Worm (Caenorhabditis elegans) whole organism, young adult: ENCODE measurements around the gene srxa-10.
A peak's percentile ranks its signal among the peaks of the same experiment; 100 is the strongest.

Experiments
- B0336.3 ChIP-seq: fragments of 200-800 bp; sonication (Bioruptor generic); IDR thresholded peaks from 2 replicates; pipeline ENCODE4 v1.3.6; 2022; ENCODE audit warnings: missing genetic modification characterization, missing compliant biosample characterization
- C06A6.2 ChIP-seq: fragments of 200-800 bp; sonication (Bioruptor generic); conservative IDR thresholded peaks from 2 replicates; pipeline ENCODE4 v1.3.6; 2022; ENCODE audit warnings: missing genetic modification characterization, missing compliant biosample characterization
- C17E4.6 ChIP-seq: fragments of 200-800 bp; sonication (Bioruptor generic); IDR thresholded peaks from 2 replicates; pipeline ENCODE4 v1.3.6; 2022; ENCODE audit warnings: missing genetic modification reagents, missing genetic modification characterization, missing compliant biosample characterization
- F22D6.2 ChIP-seq: sonication (generic microtip); optimal IDR thresholded peaks from 2 replicates; lab custom pipeline; 2016; ENCODE audit warnings: mild to moderate bottlenecking, missing genetic modification characterization, missing compliant biosample characterization
- F49E8.2 ChIP-seq: sonication (generic microtip); optimal IDR thresholded peaks from 3 replicates; lab custom pipeline; 2017; ENCODE audit warnings: missing genetic modification characterization, mild to moderate bottlenecking, missing compliant biosample characterization, antibody characterized with exemption, moderate library complexity; ENCODE audit not compliant: insufficient read depth
- K11D2.4 ChIP-seq: fragments of 200-800 bp; sonication (Bioruptor generic); IDR thresholded peaks from 2 replicates; pipeline ENCODE4 v1.3.6; 2022; ENCODE audit warnings: missing genetic modification reagents, missing genetic modification characterization, missing compliant biosample characterization
- Y67H2A.10 ChIP-seq: fragments of 200-800 bp; sonication (Bioruptor generic); conservative IDR thresholded peaks from 2 replicates; pipeline ENCODE4 v1.3.6; 2022; ENCODE audit warnings: missing genetic modification reagents, missing genetic modification characterization, missing compliant biosample characterization
- Y79H2A.3 ChIP-seq: fragments of 200-800 bp; sonication (Bioruptor generic); conservative IDR thresholded peaks from 2 replicates; pipeline ENCODE4 v1.3.6; 2022; ENCODE audit warnings: missing genetic modification reagents, missing genetic modification characterization, missing compliant biosample characterization
- ZK185.1 ChIP-seq: sonication (generic microtip); optimal IDR thresholded peaks from 2 replicates; lab custom pipeline; 2016; ENCODE audit warnings: mild to moderate bottlenecking, missing genetic modification characterization, missing compliant biosample characterization; ENCODE audit not compliant: poor library complexity, severe bottlenecking
- akir-1 ChIP-seq: fragments of 200-800 bp; sonication (Bioruptor generic); optimal IDR thresholded peaks from 2 replicates; lab custom pipeline; 2018; ENCODE audit warnings: mild to moderate bottlenecking, missing genetic modification characterization, moderate library complexity, missing compliant biosample characterization
- aptf-3 ChIP-seq: fragments of 200-800 bp; sonication (Bioruptor generic); IDR thresholded peaks from 2 replicates; pipeline ENCODE4 v1.3.6; 2022; ENCODE audit warnings: missing genetic modification characterization, missing compliant biosample characterization
- atf-7 ChIP-seq: sonication (generic microtip); optimal IDR thresholded peaks from 2 replicates; lab custom pipeline; 2017; ENCODE audit warnings: mild to moderate bottlenecking, missing genetic modification characterization, missing compliant biosample characterization
- bed-1 ChIP-seq: fragments of 200-800 bp; sonication (Bioruptor generic); IDR thresholded peaks from 2 replicates; pipeline ENCODE4 v1.3.6; 2022; ENCODE audit warnings: missing genetic modification reagents, missing genetic modification characterization, missing compliant biosample characterization
- bed-2 ChIP-seq: fragments of 200-800 bp; sonication (Bioruptor generic); IDR thresholded peaks from 2 replicates; pipeline ENCODE4 v1.3.6; 2022; ENCODE audit warnings: missing genetic modification reagents, missing genetic modification characterization, missing compliant biosample characterization
- ccch-3 ChIP-seq: fragments of 200-800 bp; sonication (Bioruptor generic); optimal IDR thresholded peaks from 2 replicates; lab custom pipeline; 2018; ENCODE audit warnings: mild to moderate bottlenecking, missing genetic modification characterization, missing compliant biosample characterization
- ceh-27 ChIP-seq: fragments of 200-800 bp; sonication (Bioruptor generic); optimal IDR thresholded peaks from 2 replicates; lab custom pipeline; 2018; ENCODE audit warnings: mild to moderate bottlenecking, missing genetic modification characterization, moderate library complexity, missing compliant biosample characterization
- ceh-79 ChIP-seq: sonication (generic microtip); optimal IDR thresholded peaks from 2 replicates; lab custom pipeline; 2017; ENCODE audit warnings: mild to moderate bottlenecking, missing genetic modification characterization, missing compliant biosample characterization
- ceh-91 ChIP-seq: fragments of 200-800 bp; sonication (Bioruptor generic); IDR thresholded peaks from 2 replicates; pipeline ENCODE4 v1.3.6; 2022; ENCODE audit warnings: missing genetic modification reagents, missing genetic modification characterization, missing compliant biosample characterization
- chd-7 ChIP-seq: sonication (generic microtip); optimal IDR thresholded peaks from 2 replicates; lab custom pipeline; 2016; ENCODE audit warnings: mild to moderate bottlenecking, missing genetic modification characterization, moderate library complexity, missing compliant biosample characterization
- die-1 ChIP-seq: sonication (generic microtip); optimal IDR thresholded peaks from 2 replicates; lab custom pipeline; 2016; ENCODE audit warnings: missing genotype, mild to moderate bottlenecking, missing genetic modification characterization, missing compliant biosample characterization
- dpl-1 ChIP-seq: fragments of 150-350 bp; optimal IDR thresholded peaks from 2 replicates; lab custom pipeline; 2014; ENCODE audit warnings: missing biosample characterization, missing genetic modification reagents, missing genetic modification characterization
- egl-44 ChIP-seq: fragments of 200-800 bp; sonication (Bioruptor generic); IDR thresholded peaks from 2 replicates; pipeline ENCODE4 v1.3.6; 2022; ENCODE audit warnings: missing genetic modification reagents, missing genetic modification characterization, missing compliant biosample characterization
- fkh-3 ChIP-seq: sonication (generic microtip); optimal IDR thresholded peaks from 2 replicates; lab custom pipeline; 2016; ENCODE audit warnings: mild to moderate bottlenecking, missing genetic modification characterization, missing compliant biosample characterization
- gei-17 ChIP-seq: fragments of 200-800 bp; sonication (Bioruptor generic); optimal IDR thresholded peaks from 2 replicates; lab custom pipeline; 2018; ENCODE audit warnings: mild to moderate bottlenecking, missing genetic modification characterization, missing compliant biosample characterization
- hlh-26 ChIP-seq: fragments of 200-800 bp; sonication (Bioruptor generic); conservative IDR thresholded peaks from 2 replicates; pipeline ENCODE4 v1.3.6; 2022; ENCODE audit warnings: missing genetic modification reagents, missing genetic modification characterization, missing compliant biosample characterization
- hmg-20 ChIP-seq: fragments of 200-800 bp; sonication (Bioruptor generic); IDR thresholded peaks from 2 replicates; pipeline ENCODE4 v1.3.6; 2022; ENCODE audit warnings: missing genetic modification reagents, missing genetic modification characterization, missing compliant biosample characterization
- lin-26 ChIP-seq: fragments of 200-800 bp; sonication (Bioruptor generic); IDR thresholded peaks from 2 replicates; pipeline ENCODE4 v1.3.6; 2022; ENCODE audit warnings: missing genetic modification reagents, missing genetic modification characterization, missing compliant biosample characterization
- lin-54 ChIP-seq: fragments of 200-800 bp; sonication (Bioruptor generic); optimal IDR thresholded peaks from 2 replicates; lab custom pipeline; 2018; ENCODE audit warnings: mild to moderate bottlenecking, missing genetic modification characterization, missing compliant biosample characterization
- lir-1 ChIP-seq: fragments of 200-800 bp; sonication (Bioruptor generic); conservative IDR thresholded peaks from 2 replicates; pipeline ENCODE4 v1.3.6; 2022; ENCODE audit warnings: missing genetic modification reagents, missing genetic modification characterization, missing compliant biosample characterization
- lsl-1 ChIP-seq: fragments of 200-800 bp; sonication (Bioruptor generic); optimal IDR thresholded peaks from 2 replicates; lab custom pipeline; 2018; ENCODE audit warnings: mild to moderate bottlenecking, missing genetic modification characterization, moderate library complexity, missing compliant biosample characterization
- lsy-27 ChIP-seq: sonication (generic microtip); optimal IDR thresholded peaks from 2 replicates; lab custom pipeline; 2017; ENCODE audit warnings: missing genetic modification characterization, mild to moderate bottlenecking, missing compliant biosample characterization, antibody characterized with exemption, missing genotype, borderline replicate concordance; ENCODE audit not compliant: insufficient read depth
- madf-8 ChIP-seq: fragments of 200-800 bp; sonication (Bioruptor generic); conservative IDR thresholded peaks from 2 replicates; pipeline ENCODE4 v1.3.6; 2022; ENCODE audit warnings: missing genetic modification reagents, missing genetic modification characterization, missing compliant biosample characterization
- mes-4 ChIP-seq: sonication (generic microtip); optimal IDR thresholded peaks from 2 replicates; lab custom pipeline; 2016; ENCODE audit warnings: missing genotype, missing genetic modification characterization, missing compliant biosample characterization
- nfya-1 ChIP-seq: sonication (generic microtip); optimal IDR thresholded peaks from 2 replicates; lab custom pipeline; 2017; ENCODE audit warnings: antibody characterized with exemption, missing compliant biosample characterization, missing genetic modification characterization, borderline replicate concordance; ENCODE audit not compliant: insufficient read depth
- nhr-27 ChIP-seq: fragments of 200-800 bp; sonication (Bioruptor generic); optimal IDR thresholded peaks from 2 replicates; lab custom pipeline; 2018; ENCODE audit warnings: mild to moderate bottlenecking, missing genetic modification characterization, moderate library complexity, missing compliant biosample characterization
- nhr-80 ChIP-seq: sonication (generic microtip); optimal IDR thresholded peaks from 2 replicates; lab custom pipeline; 2016; ENCODE audit warnings: missing genetic modification characterization, missing compliant biosample characterization
- repo-1 ChIP-seq: sonication (generic microtip); optimal IDR thresholded peaks from 2 replicates; lab custom pipeline; 2017; ENCODE audit warnings: mild to moderate bottlenecking, missing genetic modification characterization, missing compliant biosample characterization
- sea-2 ChIP-seq: fragments of 200-800 bp; sonication (Bioruptor generic); IDR thresholded peaks from 2 replicates; pipeline ENCODE4 v1.3.6; 2022; ENCODE audit warnings: missing genetic modification characterization, missing compliant biosample characterization
- snpc-1.1 ChIP-seq: sonication (generic microtip); optimal IDR thresholded peaks from 2 replicates; lab custom pipeline; 2017; ENCODE audit warnings: missing genetic modification characterization, mild to moderate bottlenecking, missing compliant biosample characterization, antibody characterized with exemption, moderate library complexity, missing genotype, missing genetic modification reagents; ENCODE audit not compliant: insufficient read depth
- tbp1 ChIP-seq: fragments of 200-800 bp; sonication (Bioruptor generic); optimal IDR thresholded peaks from 2 replicates; lab custom pipeline; 2018; ENCODE audit warnings: mild to moderate bottlenecking, missing genetic modification characterization, missing compliant biosample characterization
- tlf-1 ChIP-seq: fragments of 200-800 bp; sonication (Bioruptor generic); optimal IDR thresholded peaks from 2 replicates; lab custom pipeline; 2018; ENCODE audit warnings: mild to moderate bottlenecking, missing genetic modification characterization, missing compliant biosample characterization
- unc-130 ChIP-seq: sonication (generic microtip); optimal IDR thresholded peaks from 2 replicates; lab custom pipeline; 2016; ENCODE audit warnings: missing genetic modification reagents, missing genetic modification characterization, missing compliant biosample characterization
- zfh-2 ChIP-seq: fragments of 200-800 bp; sonication (Bioruptor generic); conservative IDR thresholded peaks from 2 replicates; pipeline ENCODE4 v1.3.6; 2022; ENCODE audit warnings: missing genetic modification reagents, missing genetic modification characterization, missing compliant biosample characterization
- ztf-25 ChIP-seq: fragments of 200-800 bp; sonication (Bioruptor generic); IDR thresholded peaks from 2 replicates; pipeline ENCODE4 v1.3.6; 2022; ENCODE audit warnings: missing genetic modification reagents, missing genetic modification characterization, missing compliant biosample characterization
- ztf-26 ChIP-seq: sonication (generic microtip); optimal IDR thresholded peaks from 2 replicates; lab custom pipeline; 2017; ENCODE audit warnings: missing genetic modification characterization, missing compliant biosample characterization
- ztf-3 ChIP-seq: fragments of 200-800 bp; sonication (Bioruptor generic); optimal IDR thresholded peaks from 2 replicates; lab custom pipeline; 2018; ENCODE audit warnings: mild to moderate bottlenecking, missing genetic modification characterization, missing compliant biosample characterization
- ztf-6 ChIP-seq: fragments of 200-800 bp; sonication (Bioruptor generic); IDR thresholded peaks from 2 replicates; pipeline ENCODE4 v1.3.6; 2022; ENCODE audit warnings: missing genetic modification reagents, missing genetic modification characterization, missing compliant biosample characterization

srxa-10 gene

DNA sequence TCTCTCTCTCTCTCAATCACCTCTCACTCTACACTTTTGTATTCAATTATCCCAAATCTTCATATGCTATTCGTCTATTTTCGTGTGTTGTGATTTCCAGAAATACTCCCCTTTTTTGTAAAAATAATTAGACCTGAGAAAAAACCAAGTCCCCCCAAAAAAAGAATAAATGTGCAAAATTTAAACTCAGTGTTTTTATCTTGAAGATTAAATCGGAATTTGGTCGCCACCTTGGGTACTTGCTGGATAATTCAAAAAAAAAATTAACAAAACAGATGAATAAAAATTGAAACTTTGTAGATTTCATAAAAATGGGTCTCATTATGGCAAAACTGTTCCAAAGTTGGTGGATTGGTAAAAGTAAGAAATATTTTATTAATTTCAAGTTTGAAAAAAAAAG, 26.6 kb upstream of the srxa-10 start, which contains the start of gene arl-5:
arl-5 (plus strand) TSS at position 301 of the 400 bp plus-strand sequence.
- TF ChIP-seq tbp1 (GFP tag; lab: Kevin White, UChicago) (no peak), atf-7 (tag; lab: Kevin White, UChicago) (no peak), gei-17 (GFP tag; lab: Kevin White, UChicago) (no peak)

DNA sequence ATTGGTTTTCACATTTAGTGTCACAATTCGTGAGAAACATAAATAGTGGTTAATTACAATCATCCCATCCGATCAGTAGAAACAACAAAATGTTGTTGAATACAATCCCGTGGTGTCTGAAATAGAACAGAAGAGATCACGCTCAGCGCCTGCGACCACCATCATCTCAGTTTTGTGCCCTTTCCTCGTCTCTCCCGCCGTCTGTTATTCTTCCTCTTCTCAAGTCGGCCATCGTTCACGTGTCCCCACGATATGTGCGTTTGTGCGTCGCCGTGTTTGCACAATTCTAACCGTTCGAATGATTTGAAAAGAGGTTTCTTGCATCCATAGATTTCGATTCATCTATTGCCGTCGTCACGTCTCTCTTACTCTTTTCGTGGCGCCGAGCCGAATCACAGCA, 22.4 kb upstream of the srxa-10 start, which contains the start of gene panl-3:
panl-3 (plus strand) TSS at position 294 of the 400 bp plus-strand sequence.
- TF ChIP-seq hlh-26 (GFP tag; lab: Robert Waterston, UW) (no peak), zfh-2 (GFP tag; lab: Robert Waterston, UW) (peak; percentile 83), atf-7 (tag; lab: Kevin White, UChicago) (no peak), Y67H2A.10 (no peak), ZK185.1 (tag; lab: Kevin White, UChicago) (no peak), ceh-79 (tag; lab: Kevin White, UChicago) (no peak), lsl-1 (no peak), bed-2 (GFP tag; lab: Robert Waterston, UW) (no peak), snpc-1.1 (tag; lab: Kevin White, UChicago) (no peak), C06A6.2 (GFP tag; lab: Robert Waterston, UW) (no peak), ztf-3 (GFP tag; lab: Kevin White, UChicago) (no peak), nhr-80 (tag; lab: Kevin White, UChicago) (peak; percentile 44), F22D6.2 (tag; lab: Kevin White, UChicago) (no peak), ztf-26 (tag; lab: Kevin White, UChicago) (peak; percentile 4), nhr-27 (tag; lab: Kevin White, UChicago) (no peak), Y79H2A.3 (GFP tag; lab: Robert Waterston, UW) (no peak), repo-1 (tag; lab: Kevin White, UChicago) (no peak), akir-1 (GFP tag; lab: Kevin White, UChicago) (no peak), fkh-3 (no peak), tlf-1 (no peak), K11D2.4 (GFP tag; lab: Robert Waterston, UW) (no peak), unc-130 (no peak), F49E8.2 (tag; lab: Kevin White, UChicago) (no peak), lin-54 (GFP tag; lab: Kevin White, UChicago) (peak; percentile 36), madf-8 (GFP tag; lab: Robert Waterston, UW) (no peak), lin-26 (no peak), mes-4 (no peak), sea-2 (GFP tag; lab: Robert Waterston, UW) (no peak), ceh-91 (GFP tag; lab: Robert Waterston, UW) (no peak), ztf-25 (GFP tag; lab: Robert Waterston, UW) (no peak), dpl-1 (GFP tag; lab: Kevin White, UChicago) (peak; percentile 0), lsy-27 (tag; lab: Kevin White, UChicago) (no peak), bed-1 (GFP tag; lab: Robert Waterston, UW) (no peak), ztf-6 (0 out of 2 replicates have a peak, but pooled peaks have one; percentile 66), ceh-27 (GFP tag; lab: Kevin White, UChicago) (peak; percentile 49), C17E4.6 (GFP tag; lab: Robert Waterston, UW) (no peak), nfya-1 (tag; lab: Kevin White, UChicago) (no peak), ccch-3 (GFP tag; lab: Kevin White, UChicago) (no peak), B0336.3 (GFP tag; lab: Robert Waterston, UW) (no peak; the same call in 1 of the 2 replicates), chd-7 (peak; percentile 52), egl-44 (no peak), die-1 (tag; lab: Kevin White, UChicago) (no peak), hmg-20 (GFP tag; lab: Robert Waterston, UW) (no peak), lir-1 (GFP tag; lab: Robert Waterston, UW) (no peak), aptf-3 (GFP tag; lab: Robert Waterston, UW) (no peak)
